Fruit fly (Drosophila melanogaster): ENCODE data around the gene Naxd.

Gene Naxd

dm6 chr3L:19051926-19052325 lies 45.6 kb downstream of the Naxd start, which contains the start of gene Acp76A:
TSS of gene Acp76A (minus strand) at chr3L:19052026.
- TF ChIP-seq kay (GFP tag; ENCODE audit: borderline replicate concordance), result peak; percentile 2
- TF ChIP-seq CG33017 (tag; optimal IDR thresholded peaks at IDR 0.05), result no peak

- TF ChIP-seq toe (GFP tag; optimal IDR thresholded peaks at IDR 0.05) (peak; percentile 7), CG1620 (GFP tag; optimal IDR thresholded peaks at IDR 0.05) (no peak), Crg-1 (GFP tag; optimal IDR thresholded peaks at IDR 0.05) (no peak), Hr96 (GFP tag; optimal IDR thresholded peaks at IDR 0.05) (no peak), kay (GFP tag; ENCODE audit: borderline replicate concordance) (no peak), cic (GFP tag; optimal IDR thresholded peaks at IDR 0.05) (no peak), cnc (optimal IDR thresholded peaks at IDR 0.05) (no peak), ovo (GFP tag; optimal IDR thresholded peaks at IDR 0.05) (no peak)
These were observed 47.6 kb downstream of the Naxd start for dm6 chr3L:19049669-19050510.

dm6 chr3L:19048761-19049160 lies 48.7 kb downstream of the Naxd start:
- TF ChIP-seq Crg-1 (GFP tag; optimal IDR thresholded peaks at IDR 0.05), result no peak
- no peak for TF ChIP-seq Mnt (GFP tag; optimal IDR thresholded peaks at IDR 0.05)
- TF ChIP-seq kay (GFP tag; ENCODE audit: borderline replicate concordance), result no peak
- no peak for TF ChIP-seq CG5204 (GFP tag; optimal IDR thresholded peaks at IDR 0.05)
- TF ChIP-seq ovo (GFP tag; optimal IDR thresholded peaks at IDR 0.05), result no peak
- TF ChIP-seq Hr96 (GFP tag; optimal IDR thresholded peaks at IDR 0.05), result no peak
- no peak for TF ChIP-seq toe (GFP tag; optimal IDR thresholded peaks at IDR 0.05)
- TF ChIP-seq pad (GFP tag; optimal IDR thresholded peaks at IDR 0.05), result no peak
- no peak for TF ChIP-seq Clk (GFP tag; optimal IDR thresholded peaks at IDR 0.05)
- TF ChIP-seq CG12768 (GFP tag; optimal IDR thresholded peaks at IDR 0.05), result no peak
- no peak for TF ChIP-seq CG7101 (tag; optimal IDR thresholded peaks at IDR 0.05)
- TF ChIP-seq CG33017 (tag; optimal IDR thresholded peaks at IDR 0.05), result no peak
- TF ChIP-seq cnc (optimal IDR thresholded peaks at IDR 0.05), result no peak
- TF ChIP-seq CG11617 (GFP tag; optimal IDR thresholded peaks at IDR 0.05), result no peak
- TF ChIP-seq bab1 (GFP tag; optimal IDR thresholded peaks at IDR 0.05), result no peak
- no peak for TF ChIP-seq tj (GFP tag; optimal IDR thresholded peaks at IDR 0.05)

dm6 chr3L:19048257-19048656 lies 49.3 kb downstream of the Naxd start:
- TF ChIP-seq Crg-1 (GFP tag; optimal IDR thresholded peaks at IDR 0.05), result no peak
- TF ChIP-seq Mnt (GFP tag; optimal IDR thresholded peaks at IDR 0.05), result no peak
- no peak for TF ChIP-seq CG7101 (tag; optimal IDR thresholded peaks at IDR 0.05)
- no peak for TF ChIP-seq Hr96 (GFP tag; optimal IDR thresholded peaks at IDR 0.05)
- TF ChIP-seq CG7045 (GFP tag; optimal IDR thresholded peaks at IDR 0.05), result no peak
- no peak for TF ChIP-seq kay (GFP tag; ENCODE audit: borderline replicate concordance)
- TF ChIP-seq CG12768 (GFP tag; optimal IDR thresholded peaks at IDR 0.05), result no peak
- no peak for TF ChIP-seq CG5204 (GFP tag; optimal IDR thresholded peaks at IDR 0.05)
- TF ChIP-seq CG14711 (tag; optimal IDR thresholded peaks at IDR 0.05), result no peak
- no peak for TF ChIP-seq tj (GFP tag; optimal IDR thresholded peaks at IDR 0.05)
- TF ChIP-seq Clk (GFP tag; optimal IDR thresholded peaks at IDR 0.05), result no peak
- TF ChIP-seq toe (GFP tag; optimal IDR thresholded peaks at IDR 0.05), result no peak
- no peak for TF ChIP-seq pad (GFP tag; optimal IDR thresholded peaks at IDR 0.05)
- TF ChIP-seq cnc (optimal IDR thresholded peaks at IDR 0.05), result no peak
- no peak for TF ChIP-seq ovo (GFP tag; optimal IDR thresholded peaks at IDR 0.05)
- TF ChIP-seq CG11617 (GFP tag; optimal IDR thresholded peaks at IDR 0.05), result no peak

Data from whole organism, adult.